Worm (Caenorhabditis elegans) whole organism, young adult: ENCODE results near the gene npp-25.

Experiments
- C06A6.2 ChIP-seq: fragments of 200-800 bp; sonication (Bioruptor generic); conservative IDR thresholded peaks from 2 replicates; pipeline ENCODE4 v1.3.6; 2022; ENCODE audit warnings: missing genetic modification characterization, missing compliant biosample characterization
- F23B12.7 ChIP-seq: sonication (generic microtip); optimal IDR thresholded peaks from 2 replicates; lab custom pipeline; 2017; ENCODE audit warnings: missing genetic modification characterization, mild to moderate bottlenecking, missing compliant biosample characterization, antibody characterized with exemption, moderate library complexity; ENCODE audit not compliant: insufficient read depth
- F37B4.10 ChIP-seq: fragments of 200-800 bp; sonication (Bioruptor generic); IDR thresholded peaks from 2 replicates; pipeline ENCODE4 v1.3.6; 2022; ENCODE audit warnings: missing genetic modification characterization, missing compliant biosample characterization
- F39B2.1 ChIP-seq: fragments of 200-800 bp; sonication (Bioruptor generic); IDR thresholded peaks from 2 replicates; pipeline ENCODE4 v1.3.6; 2022; ENCODE audit warnings: missing genetic modification reagents, missing genetic modification characterization, missing compliant biosample characterization
- F52B5.7 ChIP-seq: sonication (generic microtip); optimal IDR thresholded peaks from 2 replicates; lab custom pipeline; 2016; ENCODE audit warnings: mild to moderate bottlenecking, missing genetic modification characterization, missing compliant biosample characterization
- T26A5.8 ChIP-seq: sonication (generic microtip); optimal IDR thresholded peaks from 2 replicates; lab custom pipeline; 2016; ENCODE audit warnings: missing genetic modification characterization, missing compliant biosample characterization
- Y53G8AR.9 ChIP-seq: fragments of 200-800 bp; sonication (Bioruptor generic); conservative IDR thresholded peaks from 2 replicates; pipeline ENCODE4 v1.3.6; 2022; ENCODE audit warnings: missing genetic modification reagents, missing genetic modification characterization, missing compliant biosample characterization
- akir-1 ChIP-seq: fragments of 200-800 bp; sonication (Bioruptor generic); optimal IDR thresholded peaks from 2 replicates; lab custom pipeline; 2018; ENCODE audit warnings: mild to moderate bottlenecking, missing genetic modification characterization, moderate library complexity, missing compliant biosample characterization
- ama-1 ChIP-seq, 3 experiments: fragments of 150-350 bp in 1 of 3; sonication (generic microtip) in 2 of 3; optimal IDR thresholded peaks; 2 replicates each; lab custom pipeline; 2014 to 2018; ENCODE audit warnings: missing biosample characterization in 2 of 3, missing genetic modification characterization in 2 of 3, missing genetic modification reagents in 2 of 3
- aptf-2 ChIP-seq: fragments of 200-800 bp; sonication (Bioruptor generic); conservative IDR thresholded peaks from 2 replicates; pipeline ENCODE4 v1.3.6; 2022; ENCODE audit warnings: missing genetic modification reagents, missing genetic modification characterization, missing compliant biosample characterization
- atf-7 ChIP-seq: sonication (generic microtip); optimal IDR thresholded peaks from 2 replicates; lab custom pipeline; 2017; ENCODE audit warnings: mild to moderate bottlenecking, missing genetic modification characterization, missing compliant biosample characterization
- athp-1 ChIP-seq: sonication (generic microtip); optimal IDR thresholded peaks from 2 replicates; lab custom pipeline; 2017; ENCODE audit warnings: mild to moderate bottlenecking, missing genetic modification characterization, missing compliant biosample characterization
- attf-3 ChIP-seq: fragments of 200-800 bp; sonication (Bioruptor generic); conservative IDR thresholded peaks from 2 replicates; pipeline ENCODE4 v1.3.6; 2022; ENCODE audit warnings: missing genetic modification reagents, missing genetic modification characterization, missing compliant biosample characterization
- attf-6 ChIP-seq: fragments of 200-800 bp; sonication (Bioruptor generic); IDR thresholded peaks from 2 replicates; pipeline ENCODE4 v1.3.6; 2022; ENCODE audit warnings: missing genetic modification reagents, missing genetic modification characterization, missing compliant biosample characterization
- ccch-3 ChIP-seq: fragments of 200-800 bp; sonication (Bioruptor generic); optimal IDR thresholded peaks from 2 replicates; lab custom pipeline; 2018; ENCODE audit warnings: mild to moderate bottlenecking, missing genetic modification characterization, missing compliant biosample characterization
- ceh-27 ChIP-seq: fragments of 200-800 bp; sonication (Bioruptor generic); optimal IDR thresholded peaks from 2 replicates; lab custom pipeline; 2018; ENCODE audit warnings: mild to moderate bottlenecking, missing genetic modification characterization, moderate library complexity, missing compliant biosample characterization
- ceh-58 ChIP-seq: fragments of 200-800 bp; sonication (Bioruptor generic); IDR thresholded peaks from 2 replicates; pipeline ENCODE4 v1.3.6; 2022; ENCODE audit warnings: missing genetic modification characterization, missing compliant biosample characterization
- chd-7 ChIP-seq: sonication (generic microtip); optimal IDR thresholded peaks from 2 replicates; lab custom pipeline; 2016; ENCODE audit warnings: mild to moderate bottlenecking, missing genetic modification characterization, moderate library complexity, missing compliant biosample characterization
- dpff-1 ChIP-seq: sonication (generic microtip); optimal IDR thresholded peaks from 2 replicates; lab custom pipeline; 2017; ENCODE audit warnings: mild to moderate bottlenecking, missing genetic modification characterization, missing compliant biosample characterization
- ets-4 ChIP-seq: fragments of 200-800 bp; sonication (Bioruptor generic); optimal IDR thresholded peaks from 2 replicates; lab custom pipeline; 2018; ENCODE audit warnings: mild to moderate bottlenecking, missing genetic modification characterization, missing compliant biosample characterization
- him-1 ChIP-seq: sonication (generic microtip); optimal IDR thresholded peaks from 2 replicates; lab custom pipeline; 2016; ENCODE audit warnings: missing genotype, missing genetic modification reagents, missing genetic modification characterization, missing compliant biosample characterization
- hlh-26 ChIP-seq: fragments of 200-800 bp; sonication (Bioruptor generic); conservative IDR thresholded peaks from 2 replicates; pipeline ENCODE4 v1.3.6; 2022; ENCODE audit warnings: missing genetic modification reagents, missing genetic modification characterization, missing compliant biosample characterization
- lag-1 ChIP-seq: fragments of 200-800 bp; sonication (Bioruptor generic); IDR thresholded peaks from 2 replicates; pipeline ENCODE4 v1.3.6; 2022; ENCODE audit warnings: missing genetic modification reagents, missing genetic modification characterization, missing compliant biosample characterization
- let-607 ChIP-seq, 2 experiments: fragments of 200-800 bp in 1 of 2; sonication (Bioruptor generic) in 1 of 2; sonication (generic microtip) in 1 of 2; optimal IDR thresholded peaks; 2 replicates each; lab custom pipeline; 2016 to 2018; ENCODE audit warnings: mild to moderate bottlenecking in 2 of 2, missing compliant biosample characterization in 2 of 2, missing genetic modification characterization in 2 of 2, moderate library complexity in 2 of 2, missing genotype in 1 of 2
- lin-26 ChIP-seq: fragments of 200-800 bp; sonication (Bioruptor generic); IDR thresholded peaks from 2 replicates; pipeline ENCODE4 v1.3.6; 2022; ENCODE audit warnings: missing genetic modification reagents, missing genetic modification characterization, missing compliant biosample characterization
- lin-40 ChIP-seq: sonication (generic microtip); optimal IDR thresholded peaks from 2 replicates; lab custom pipeline; 2016; ENCODE audit warnings: missing genetic modification characterization, mild to moderate bottlenecking, missing compliant biosample characterization, missing genotype, missing genetic modification reagents
- mel-28 ChIP-seq: sonication (generic microtip); optimal IDR thresholded peaks from 2 replicates; lab custom pipeline; 2016; ENCODE audit warnings: borderline replicate concordance, mild to moderate bottlenecking, missing genetic modification characterization, missing compliant biosample characterization
- nfya-1 ChIP-seq: sonication (generic microtip); optimal IDR thresholded peaks from 2 replicates; lab custom pipeline; 2017; ENCODE audit warnings: antibody characterized with exemption, missing compliant biosample characterization, missing genetic modification characterization, borderline replicate concordance; ENCODE audit not compliant: insufficient read depth
- nfyb-1 ChIP-seq: fragments of 200-800 bp; sonication (Bioruptor generic); IDR thresholded peaks from 2 replicates; pipeline ENCODE4 v1.3.6; 2022; ENCODE audit warnings: missing genetic modification reagents, missing genetic modification characterization, missing compliant biosample characterization
- nhr-179 ChIP-seq: sonication (generic microtip); optimal IDR thresholded peaks from 2 replicates; lab custom pipeline; 2016; ENCODE audit warnings: mild to moderate bottlenecking, missing genetic modification characterization, missing compliant biosample characterization
- nhr-90 ChIP-seq: sonication (generic microtip); optimal IDR thresholded peaks from 2 replicates; lab custom pipeline; 2016; ENCODE audit warnings: missing genotype, mild to moderate bottlenecking, missing genetic modification characterization, missing compliant biosample characterization
- rec-8 ChIP-seq, 2 experiments: sonication (generic microtip); optimal IDR thresholded peaks; 2 replicates each; lab custom pipeline; 2016; ENCODE audit warnings: mild to moderate bottlenecking in 2 of 2, missing genetic modification characterization in 2 of 2, missing genetic modification reagents in 2 of 2, missing genotype in 2 of 2, missing biosample characterization in 1 of 2, missing compliant biosample characterization in 1 of 2, moderate library complexity in 1 of 2
- rpc-1 ChIP-seq, 2 experiments: fragments of 150-350 bp in 1 of 2; sonication (generic microtip) in 1 of 2; optimal IDR thresholded peaks; 2 replicates each; lab custom pipeline; 2014 to 2018; ENCODE audit warnings: missing biosample characterization in 1 of 2, missing genetic modification characterization in 1 of 2, missing genetic modification reagents in 1 of 2, missing genotype in 1 of 2
- snpc-1.3 ChIP-seq: sonication (generic microtip); optimal IDR thresholded peaks from 2 replicates; lab custom pipeline; 2017; ENCODE audit warnings: missing genetic modification characterization, mild to moderate bottlenecking, missing compliant biosample characterization, antibody characterized with exemption, moderate library complexity, missing genotype, missing genetic modification reagents; ENCODE audit not compliant: insufficient read depth
- tbp1 ChIP-seq: fragments of 200-800 bp; sonication (Bioruptor generic); optimal IDR thresholded peaks from 2 replicates; lab custom pipeline; 2018; ENCODE audit warnings: mild to moderate bottlenecking, missing genetic modification characterization, missing compliant biosample characterization
- unc-130 ChIP-seq: sonication (generic microtip); optimal IDR thresholded peaks from 2 replicates; lab custom pipeline; 2016; ENCODE audit warnings: missing genetic modification reagents, missing genetic modification characterization, missing compliant biosample characterization
- zfh-2 ChIP-seq: fragments of 200-800 bp; sonication (Bioruptor generic); conservative IDR thresholded peaks from 2 replicates; pipeline ENCODE4 v1.3.6; 2022; ENCODE audit warnings: missing genetic modification reagents, missing genetic modification characterization, missing compliant biosample characterization
- zim-3 ChIP-seq: sonication (generic microtip); optimal IDR thresholded peaks from 2 replicates; lab custom pipeline; 2017; ENCODE audit warnings: mild to moderate bottlenecking, missing genetic modification characterization, moderate library complexity, missing compliant biosample characterization
- ztf-18 ChIP-seq: sonication (generic microtip); optimal IDR thresholded peaks from 2 replicates; lab custom pipeline; 2016; ENCODE audit warnings: missing genotype, mild to moderate bottlenecking, missing genetic modification characterization, missing compliant biosample characterization
- ztf-22 ChIP-seq: fragments of 200-800 bp; sonication (Bioruptor generic); optimal IDR thresholded peaks from 2 replicates; lab custom pipeline; 2018; ENCODE audit warnings: mild to moderate bottlenecking, missing genetic modification characterization, moderate library complexity, missing compliant biosample characterization
- ztf-25 ChIP-seq: fragments of 200-800 bp; sonication (Bioruptor generic); IDR thresholded peaks from 2 replicates; pipeline ENCODE4 v1.3.6; 2022; ENCODE audit warnings: missing genetic modification reagents, missing genetic modification characterization, missing compliant biosample characterization
- ztf-28 ChIP-seq: fragments of 200-800 bp; sonication (Bioruptor generic); IDR thresholded peaks from 2 replicates; pipeline ENCODE4 v1.3.6; 2022; ENCODE audit warnings: missing genetic modification reagents, missing genetic modification characterization, missing compliant biosample characterization

npp-25 gene

DNA sequence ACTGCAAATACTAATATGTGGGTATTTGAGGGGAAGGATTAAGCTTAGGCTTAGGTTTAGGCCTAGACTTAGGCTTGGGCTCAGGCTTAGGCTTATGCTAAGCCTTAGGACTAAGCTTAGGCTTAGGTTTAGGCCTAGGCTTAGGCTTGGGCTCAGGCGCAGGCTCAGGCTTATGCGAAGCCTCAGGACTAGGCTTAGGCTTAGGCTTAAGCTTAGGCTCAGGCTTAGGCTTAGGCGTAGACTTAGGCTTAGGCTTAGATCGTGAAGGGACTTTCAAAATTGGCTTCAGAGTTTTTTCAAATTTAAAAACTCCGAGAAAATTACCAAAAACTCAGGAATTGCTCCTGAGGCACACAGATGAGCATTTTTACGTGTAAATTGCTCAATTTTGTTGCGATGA lies 19.3 kb upstream of the npp-25 start:
- TF ChIP-seq F39B2.1 (GFP tag; lab: Robert Waterston, UW) (no peak), ztf-22 (no peak), mel-28 (no peak), zfh-2 (GFP tag; lab: Robert Waterston, UW) (no peak), lin-26 (GFP tag; lab: Robert Waterston, UW) (no peak), lag-1 (GFP tag; lab: Robert Waterston, UW) (no peak), let-607 (tag; optimal IDR thresholded peaks at IDR 0.05; lab: Kevin White, UChicago) (no peak)

DNA sequence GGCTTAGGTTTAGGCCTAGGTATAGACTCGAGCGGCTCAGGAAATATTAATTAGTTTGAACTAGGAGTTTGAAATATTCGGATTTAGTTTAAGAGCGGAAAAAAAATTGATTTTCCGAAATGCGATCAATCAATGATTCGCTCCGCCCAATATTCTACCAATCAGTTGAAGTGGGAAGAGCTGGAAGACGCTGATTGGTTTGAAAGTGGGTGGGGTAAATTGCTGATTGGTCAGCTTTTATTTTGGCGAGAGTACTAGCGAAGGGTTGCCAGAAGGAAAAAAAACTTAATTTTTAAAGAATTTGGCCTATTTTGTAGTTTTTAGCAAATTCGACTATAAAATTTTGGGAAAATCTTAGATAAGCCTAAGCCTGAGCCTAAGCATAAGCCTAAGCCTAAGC lies 18.3 kb upstream of the npp-25 start:
- TF ChIP-seq nfyb-1 (GFP tag; lab: Robert Waterston, UW) (0 out of 2 replicates have a peak, but pooled peaks have one; percentile 66), ccch-3 (GFP tag; lab: Kevin White, UChicago) (no peak), ama-1 (optimal IDR thresholded peaks at IDR 0.05; lab: Kevin White, UChicago) (no peak), ama-1 (GFP tag; optimal IDR thresholded peaks at IDR 0.05; lab: Kevin White, UChicago) (no peak)

DNA sequence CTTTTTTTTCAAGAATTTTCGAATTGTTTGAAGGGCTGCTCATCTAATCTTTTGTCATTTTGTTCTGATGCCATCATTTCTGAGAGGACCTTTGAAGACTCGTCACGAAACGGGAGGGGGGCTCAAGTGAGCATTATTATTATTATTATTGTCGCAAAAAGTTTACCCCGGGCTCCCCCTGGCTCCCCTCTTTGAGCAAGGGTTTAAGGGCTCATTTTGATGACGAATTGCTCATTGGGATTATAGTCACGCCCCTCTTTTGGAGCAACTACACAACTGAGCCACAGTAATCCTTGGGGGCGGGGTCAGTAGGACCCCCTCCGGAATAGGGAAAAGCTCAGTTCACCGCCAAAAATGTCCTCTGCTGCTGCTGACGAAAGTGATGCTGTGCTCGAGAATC lies 16.5 kb upstream of the npp-25 start, which contains the start of gene unc-25:
Gene unc-25 (plus strand): TSS at position 345 of the 400 bp plus-strand sequence.
- TF ChIP-seq rec-8 (tag; optimal IDR thresholded peaks at IDR 0.05; lab: Kevin White, UChicago): no peak
- TF ChIP-seq dpff-1 (tag; lab: Kevin White, UChicago): no peak
- TF ChIP-seq F23B12.7: no peak
- TF ChIP-seq ets-4 (GFP tag; lab: Kevin White, UChicago): no peak
- TF ChIP-seq hlh-26 (GFP tag; lab: Robert Waterston, UW): no peak
- TF ChIP-seq attf-3 (GFP tag; lab: Robert Waterston, UW): no peak
- 0 out of 2 replicates have a peak, but pooled peaks have one; percentile 49 for TF ChIP-seq attf-6 (GFP tag; lab: Robert Waterston, UW)
- no peak for TF ChIP-seq tbp1 (GFP tag; lab: Kevin White, UChicago)
- no peak for TF ChIP-seq nhr-90
- TF ChIP-seq lin-40 (tag; lab: Kevin White, UChicago): no peak
- TF ChIP-seq Y53G8AR.9 (GFP tag; lab: Robert Waterston, UW): no peak
- TF ChIP-seq unc-130 (GFP tag; lab: Kevin White, UChicago): no peak
- no peak for TF ChIP-seq T26A5.8 (tag; lab: Kevin White, UChicago)
- TF ChIP-seq ztf-28 (GFP tag; lab: Robert Waterston, UW): no peak
- no peak for TF ChIP-seq him-1 (tag; lab: Kevin White, UChicago)
- TF ChIP-seq akir-1: no peak
- no peak for TF ChIP-seq atf-7 (tag; lab: Kevin White, UChicago)
- TF ChIP-seq F37B4.10 (GFP tag; lab: Robert Waterston, UW): no peak
- TF ChIP-seq ztf-25 (GFP tag; lab: Robert Waterston, UW): no peak
- TF ChIP-seq zfh-2 (GFP tag; lab: Robert Waterston, UW): 0 out of 2 replicates have a peak, but pooled peaks have one; percentile 16
- TF ChIP-seq lin-26 (GFP tag; lab: Robert Waterston, UW): no peak
- TF ChIP-seq C06A6.2 (GFP tag; lab: Robert Waterston, UW): no peak
- no peak for TF ChIP-seq athp-1 (tag; lab: Kevin White, UChicago)
- no peak for TF ChIP-seq snpc-1.3 (tag; lab: Kevin White, UChicago)
- no peak for TF ChIP-seq ztf-18 (tag; lab: Kevin White, UChicago)
- peak; percentile 43 for TF ChIP-seq zim-3 (tag; lab: Kevin White, UChicago)
- TF ChIP-seq let-607 (tag; optimal IDR thresholded peaks at IDR 0.05; lab: Kevin White, UChicago): no peak
- TF ChIP-seq F52B5.7 (tag; lab: Kevin White, UChicago): peak; percentile 48
- no peak for TF ChIP-seq ama-1 (optimal IDR thresholded peaks at IDR 0.05; lab: Kevin White, UChicago)
- no peak for TF ChIP-seq ama-1 (GFP tag; optimal IDR thresholded peaks at IDR 0.05; lab: Kevin White, UChicago)
- TF ChIP-seq lag-1 (GFP tag; lab: Robert Waterston, UW): no peak
- TF ChIP-seq ceh-27 (GFP tag; lab: Kevin White, UChicago): peak; percentile 70
- TF ChIP-seq rpc-1 (optimal IDR thresholded peaks at IDR 0.05; lab: Kevin White, UChicago): no peak
- TF ChIP-seq rpc-1 (tag; optimal IDR thresholded peaks at IDR 0.05; lab: Kevin White, UChicago): no peak
- peak; percentile 17 for TF ChIP-seq chd-7
- no peak for TF ChIP-seq nfyb-1 (GFP tag; lab: Robert Waterston, UW)
- TF ChIP-seq ceh-58 (GFP tag; lab: Robert Waterston, UW): no peak
- no peak for TF ChIP-seq nfya-1
- no peak for TF ChIP-seq aptf-2
- no peak for TF ChIP-seq nhr-179 (tag; lab: Kevin White, UChicago)
